Fruit fly (Drosophila melanogaster) whole organism, prepupa: ENCODE measurements around the gene CG31550.

ENCODE experiments used
- Blimp-1 ChIP-seq: fragments of 200-800 bp; sonication (Bioruptor generic); optimal IDR thresholded peaks from 3 replicates; lab custom pipeline; 2017; ENCODE audit warnings: missing biosample characterization, missing genetic modification characterization, mild to moderate bottlenecking, moderate library complexity, missing genetic modification reagents
- CG10631 ChIP-seq: fragments of 200-800 bp; sonication (Bioruptor generic); optimal IDR thresholded peaks from 2 replicates; lab custom pipeline; 2016; ENCODE audit warnings: missing biosample characterization, missing genetic modification characterization
- CG10669 ChIP-seq: fragments of 200-800 bp; sonication (Bioruptor generic); optimal IDR thresholded peaks from 3 replicates; lab custom pipeline; 2018; ENCODE audit warnings: missing biosample characterization, mild to moderate bottlenecking, missing genetic modification characterization, moderate library complexity
- CG11294 ChIP-seq: fragments of 200-800 bp; sonication (Bioruptor generic); IDR thresholded peaks from 2 replicates; pipeline ENCODE4 v1.3.6; 2022; ENCODE audit warnings: missing biosample characterization, missing genetic modification characterization
- CG11762 ChIP-seq: fragments of 200-800 bp; sonication (Bioruptor generic); optimal IDR thresholded peaks from 3 replicates; lab custom pipeline; 2016; ENCODE audit warnings: missing biosample characterization, missing genetic modification characterization; ENCODE audit not compliant: insufficient read depth
- CG11902 ChIP-seq: fragments of 200-800 bp; sonication (Bioruptor generic); optimal IDR thresholded peaks from 3 replicates; lab custom pipeline; 2016; ENCODE audit warnings: missing biosample characterization, missing genetic modification characterization
- CG15336 ChIP-seq: fragments of 200-800 bp; sonication (Bioruptor generic); IDR thresholded peaks from 2 replicates; pipeline ENCODE4 v1.3.6; 2022; ENCODE audit warnings: missing biosample characterization, missing genetic modification characterization
- CG1621 ChIP-seq: fragments of 200-800 bp; sonication (Bioruptor generic); optimal IDR thresholded peaks from 3 replicates; lab custom pipeline; 2018; ENCODE audit warnings: missing biosample characterization, mild to moderate bottlenecking, missing genetic modification characterization
- CG16779 ChIP-seq: fragments of 200-800 bp; sonication (Bioruptor generic); optimal IDR thresholded peaks from 3 replicates; lab custom pipeline; 2017; ENCODE audit warnings: missing biosample characterization, mild to moderate bottlenecking, missing genetic modification characterization
- CG32006 ChIP-seq: fragments of 200-800 bp; sonication (Bioruptor generic); optimal IDR thresholded peaks from 3 replicates; lab custom pipeline; 2017; ENCODE audit warnings: missing biosample characterization, mild to moderate bottlenecking, missing genetic modification characterization
- CG3919 ChIP-seq: fragments of 200-800 bp; sonication (Bioruptor generic); optimal IDR thresholded peaks from 3 replicates; lab custom pipeline; 2016; ENCODE audit warnings: missing biosample characterization, missing genetic modification characterization
- CG4318 ChIP-seq: fragments of 200-800 bp; sonication (Bioruptor generic); optimal IDR thresholded peaks from 3 replicates; lab custom pipeline; 2017; ENCODE audit warnings: missing biosample characterization, mild to moderate bottlenecking, missing genetic modification characterization
- CG6163 ChIP-seq: fragments of 200-800 bp; sonication (Bioruptor generic); IDR thresholded peaks from 3 replicates; pipeline ENCODE4 v1.3.6; 2022; ENCODE audit warnings: missing biosample characterization, missing genetic modification characterization
- CG6276 ChIP-seq: fragments of 200-800 bp; sonication (Bioruptor generic); optimal IDR thresholded peaks from 2 replicates; lab custom pipeline; 2017; ENCODE audit warnings: missing biosample characterization, mild to moderate bottlenecking, missing genetic modification characterization
- CG6792 ChIP-seq: fragments of 200-800 bp; sonication (Bioruptor generic); optimal IDR thresholded peaks from 3 replicates; lab custom pipeline; 2016; ENCODE audit warnings: missing biosample characterization, missing genetic modification characterization
- CG6854 ChIP-seq: fragments of 200-800 bp; sonication (Bioruptor generic); optimal IDR thresholded peaks from 2 replicates; lab custom pipeline; 2017; ENCODE audit warnings: missing biosample characterization, mild to moderate bottlenecking, missing genetic modification characterization
- CG7368 ChIP-seq: fragments of 200-800 bp; sonication (Bioruptor generic); optimal IDR thresholded peaks from 3 replicates; lab custom pipeline; 2016; ENCODE audit warnings: missing biosample characterization, missing genetic modification characterization
- CG8119 ChIP-seq: fragments of 200-800 bp; sonication (Bioruptor generic); IDR thresholded peaks from 3 replicates; pipeline ENCODE4 v1.3.6; 2022; ENCODE audit warnings: missing biosample characterization, missing genetic modification characterization
- CG8319 ChIP-seq: fragments of 200-800 bp; sonication (Bioruptor generic); optimal IDR thresholded peaks from 3 replicates; lab custom pipeline; 2016; ENCODE audit warnings: missing biosample characterization, missing genetic modification characterization
- CG8632 ChIP-seq: fragments of 200-800 bp; sonication (Bioruptor generic); optimal IDR thresholded peaks from 3 replicates; lab custom pipeline; 2016; ENCODE audit warnings: missing biosample characterization, missing genetic modification characterization
- CG9139 ChIP-seq: fragments of 200-800 bp; sonication (Bioruptor generic); optimal IDR thresholded peaks from 3 replicates; lab custom pipeline; 2017; ENCODE audit warnings: missing biosample characterization, mild to moderate bottlenecking, missing genetic modification characterization
- Eip78C ChIP-seq: fragments of 200-800 bp; sonication (Bioruptor generic); peaks from one replicate; lab custom pipeline; 2016; ENCODE audit warnings: missing biosample characterization, missing genetic modification characterization
- Eip93F ChIP-seq: fragments of 200-800 bp; sonication (Bioruptor generic); optimal IDR thresholded peaks from 2 replicates; lab custom pipeline; 2016; ENCODE audit warnings: missing biosample characterization, mild to moderate bottlenecking, missing genetic modification characterization
- Ets21C ChIP-seq: fragments of 200-800 bp; sonication (Bioruptor generic); optimal IDR thresholded peaks from 3 replicates; lab custom pipeline; 2016; ENCODE audit warnings: missing biosample characterization, missing genetic modification characterization
- Ets96B ChIP-seq: fragments of 200-800 bp; optimal IDR thresholded peaks from 2 replicates; lab custom pipeline; 2019; ENCODE audit warnings: missing biosample characterization, mild to moderate bottlenecking, missing genetic modification characterization, moderate library complexity
- Gug ChIP-seq: fragments of 200-800 bp; sonication (Bioruptor generic); IDR thresholded peaks from 2 replicates; pipeline ENCODE4 v1.3.6; 2022; ENCODE audit warnings: missing biosample characterization, missing genetic modification characterization
- Hr38 ChIP-seq: sonication (Bioruptor generic); optimal IDR thresholded peaks from 2 replicates; lab custom pipeline; 2016; ENCODE audit warnings: missing biosample characterization, missing genetic modification characterization
- Hr39 ChIP-seq: fragments of 200-800 bp; sonication (Bioruptor generic); optimal IDR thresholded peaks from 2 replicates; lab custom pipeline; 2016; ENCODE audit warnings: missing biosample characterization, missing genetic modification characterization
- Hr4 ChIP-seq: fragments of 200-800 bp; sonication (Bioruptor generic); optimal IDR thresholded peaks from 3 replicates; lab custom pipeline; 2016; ENCODE audit warnings: missing biosample characterization, missing genetic modification characterization
- Met ChIP-seq: fragments of 200-800 bp; sonication (Bioruptor generic); optimal IDR thresholded peaks from 3 replicates; lab custom pipeline; 2016; ENCODE audit warnings: missing biosample characterization, missing genetic modification characterization
- OdsH ChIP-seq: fragments of 200-800 bp; sonication (Bioruptor generic); optimal IDR thresholded peaks from 3 replicates; lab custom pipeline; 2016; ENCODE audit warnings: missing biosample characterization, missing genetic modification characterization
- Smox ChIP-seq: fragments of 200-800 bp; sonication (Bioruptor generic); optimal IDR thresholded peaks from 3 replicates; lab custom pipeline; 2016; ENCODE audit warnings: missing biosample characterization, missing genetic modification characterization
- Sox102F ChIP-seq: fragments of 200-800 bp; sonication (Bioruptor generic); optimal IDR thresholded peaks from 2 replicates; lab custom pipeline; 2016; ENCODE audit warnings: missing biosample characterization, mild to moderate bottlenecking, missing genetic modification characterization
- Sox14 ChIP-seq: fragments of 200-800 bp; sonication (Bioruptor generic); optimal IDR thresholded peaks from 3 replicates; lab custom pipeline; 2016; ENCODE audit warnings: missing biosample characterization, missing genetic modification characterization
- Sox15 ChIP-seq: fragments of 200-800 bp; sonication (Bioruptor generic); optimal IDR thresholded peaks from 3 replicates; lab custom pipeline; 2016; ENCODE audit warnings: missing biosample characterization, missing genetic modification characterization
- achi ChIP-seq: fragments of 200-800 bp; sonication (Bioruptor generic); optimal IDR thresholded peaks from 3 replicates; lab custom pipeline; 2016; ENCODE audit warnings: missing biosample characterization, missing genetic modification characterization
- cyc ChIP-seq: fragments of 200-800 bp; sonication (Bioruptor generic); optimal IDR thresholded peaks from 3 replicates; lab custom pipeline; 2016; ENCODE audit warnings: missing biosample characterization, missing genetic modification characterization
- dac ChIP-seq: fragments of 200-800 bp; sonication (Bioruptor generic); optimal IDR thresholded peaks from 2 replicates; lab custom pipeline; 2017; ENCODE audit warnings: missing biosample characterization, mild to moderate bottlenecking, missing genetic modification characterization
- dsx ChIP-seq: fragments of 200-800 bp; optimal IDR thresholded peaks from 3 replicates; lab custom pipeline; 2019; ENCODE audit warnings: missing biosample characterization, mild to moderate bottlenecking, missing genetic modification characterization, moderate library complexity; ENCODE audit not compliant: poor library complexity, severe bottlenecking
- eg ChIP-seq: fragments of 200-800 bp; sonication (Bioruptor generic); IDR thresholded peaks from 3 replicates; pipeline ENCODE4 v1.3.6; 2022; ENCODE audit warnings: missing biosample characterization, missing genetic modification characterization
- esn ChIP-seq: fragments of 200-800 bp; sonication (Bioruptor generic); optimal IDR thresholded peaks from 2 replicates; lab custom pipeline; 2016; ENCODE audit warnings: missing biosample characterization, mild to moderate bottlenecking, missing genetic modification characterization, moderate library complexity
- fd59A ChIP-seq: fragments of 200-800 bp; sonication (Bioruptor generic); optimal IDR thresholded peaks from 2 replicates; lab custom pipeline; 2017; ENCODE audit warnings: missing biosample characterization, mild to moderate bottlenecking, missing genetic modification characterization, missing genetic modification reagents
- fd85E ChIP-seq: fragments of 200-800 bp; sonication (Bioruptor generic); optimal IDR thresholded peaks from 3 replicates; lab custom pipeline; 2016; ENCODE audit warnings: missing biosample characterization, missing genetic modification characterization
- fkh ChIP-seq: fragments of 200-800 bp; sonication (Bioruptor generic); optimal IDR thresholded peaks from 3 replicates; lab custom pipeline; 2017; ENCODE audit warnings: missing biosample characterization, mild to moderate bottlenecking, missing genetic modification characterization, moderate library complexity
- lz ChIP-seq: fragments of 200-800 bp; sonication (Bioruptor generic); optimal IDR thresholded peaks from 3 replicates; lab custom pipeline; 2016; ENCODE audit warnings: missing biosample characterization, missing genetic modification characterization
- net ChIP-seq: fragments of 200-800 bp; sonication (Bioruptor generic); optimal IDR thresholded peaks from 3 replicates; lab custom pipeline; 2016; ENCODE audit warnings: missing biosample characterization, missing genetic modification characterization
- pdm3 ChIP-seq: fragments of 200-800 bp; sonication (Bioruptor generic); optimal IDR thresholded peaks from 3 replicates; lab custom pipeline; 2016; ENCODE audit warnings: missing biosample characterization, missing genetic modification characterization
- salr ChIP-seq, 2 experiments: fragments of 200-800 bp; sonication (Bioruptor generic); optimal IDR thresholded peaks; 3 replicates each; lab custom pipeline; 2016 to 2018; ENCODE audit warnings: missing biosample characterization in 2 of 2, missing genetic modification characterization in 2 of 2, mild to moderate bottlenecking in 1 of 2
- spab ChIP-seq: fragments of 200-800 bp; sonication (Bioruptor generic); optimal IDR thresholded peaks from 2 replicates; lab custom pipeline; 2017; ENCODE audit warnings: missing biosample characterization, mild to moderate bottlenecking, missing genetic modification characterization, missing genetic modification reagents
- ss ChIP-seq, 2 experiments: fragments of 200-800 bp; sonication (Bioruptor generic); optimal IDR thresholded peaks; 2 replicates in 1 of 2; 3 replicates in 1 of 2; lab custom pipeline; 2017 to 2018; ENCODE audit warnings: mild to moderate bottlenecking in 2 of 2, missing biosample characterization in 2 of 2, missing genetic modification characterization in 2 of 2, moderate library complexity in 1 of 2
- topi ChIP-seq: fragments of 200-800 bp; sonication (Bioruptor generic); optimal IDR thresholded peaks from 3 replicates; lab custom pipeline; 2016; ENCODE audit warnings: missing biosample characterization, missing genetic modification characterization
- vri ChIP-seq: fragments of 200-800 bp; sonication (Bioruptor generic); optimal IDR thresholded peaks from 3 replicates; lab custom pipeline; 2016; ENCODE audit warnings: missing biosample characterization, mild to moderate bottlenecking, missing genetic modification characterization

Gene CG31550

DNA sequence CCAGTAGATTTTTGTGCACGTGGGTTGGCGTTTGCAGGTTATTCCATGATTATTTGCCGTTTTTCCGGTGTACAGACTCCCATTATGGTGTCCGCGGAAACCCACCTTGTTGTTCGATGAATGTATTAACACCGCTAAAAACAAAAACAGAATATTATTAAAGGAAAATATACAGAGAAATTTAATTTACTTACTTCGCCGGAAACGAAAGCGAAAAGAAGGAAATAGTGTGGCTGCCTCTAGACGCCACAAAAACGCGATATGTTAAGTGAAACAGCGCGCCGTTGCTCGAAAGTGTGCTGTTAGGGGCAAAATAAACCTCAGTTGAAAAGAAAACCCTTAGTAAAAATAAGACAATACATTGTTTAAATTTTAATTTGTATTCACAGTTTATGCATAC, 18.5 kb upstream of the CG31550 start, which contains the start of gene RpL35A:
RpL35A (minus strand) TSS at position 227 of the 400 bp plus-strand sequence.
- TF ChIP-seq CG6792 (GFP tag; lab: Kevin White, UChicago), result peak; percentile 55
- peak; percentile 66 to 86 for TF ChIP-seq ss (GFP tag; optimal IDR thresholded peaks at IDR 0.05; lab: Kevin White, UChicago)
- TF ChIP-seq CG3919 (GFP tag; lab: Kevin White, UChicago), result peak; percentile 82
- peak; percentile 85 for TF ChIP-seq net (GFP tag; lab: Kevin White, UChicago)
- TF ChIP-seq dsx (GFP tag; lab: Kevin White, UChicago), result peak; percentile 74
- no peak for TF ChIP-seq CG9139 (GFP tag; lab: Kevin White, UChicago)
- TF ChIP-seq pdm3 (GFP tag; lab: Kevin White, UChicago), result peak; percentile 53
- TF ChIP-seq Met (GFP tag; lab: Kevin White, UChicago), result peak; percentile 80
- peak; percentile 41 for TF ChIP-seq Hr39 (GFP tag; lab: Kevin White, UChicago)
- TF ChIP-seq CG6276 (GFP tag; lab: Kevin White, UChicago), result no peak
- no peak for TF ChIP-seq CG32006 (GFP tag; lab: Kevin White, UChicago)
- TF ChIP-seq Sox102F, result no peak
- peak; percentile 58 for TF ChIP-seq achi
- peak; percentile 39 for TF ChIP-seq CG11762 (GFP tag; lab: Kevin White, UChicago)
- TF ChIP-seq Sox15 (GFP tag; lab: Kevin White, UChicago), result no peak
- peak; percentile 72 for TF ChIP-seq lz (GFP tag; lab: Kevin White, UChicago)
- TF ChIP-seq spab (GFP tag; lab: Kevin White, UChicago), result no peak
- no peak for TF ChIP-seq CG10631
- TF ChIP-seq CG4318 (GFP tag; lab: Kevin White, UChicago), result no peak
- TF ChIP-seq CG15336 (GFP tag; lab: Robert Waterston, UW), result 0 out of 2 replicates have a peak, but pooled peaks have one; percentile 12
- TF ChIP-seq CG8632 (GFP tag; lab: Kevin White, UChicago), result peak; percentile 64
- no peak for TF ChIP-seq CG11902 (GFP tag; lab: Kevin White, UChicago)
- TF ChIP-seq CG16779 (tag; lab: Kevin White, UChicago), result no peak
- peak; percentile 5 for TF ChIP-seq Ets96B
- peak; percentile 52 for TF ChIP-seq Sox14 (GFP tag; lab: Kevin White, UChicago)
- TF ChIP-seq salr (GFP tag; optimal IDR thresholded peaks at IDR 0.05; lab: Kevin White, UChicago), result peak in 1 of 2 experiments; percentile 67
- no peak for TF ChIP-seq Ets21C (GFP tag; lab: Kevin White, UChicago)
- peak; percentile 74 for TF ChIP-seq Blimp-1 (GFP tag; lab: Kevin White, UChicago)
- TF ChIP-seq OdsH (GFP tag; lab: Kevin White, UChicago), result peak; percentile 22
- TF ChIP-seq Eip93F (GFP tag; lab: Kevin White, UChicago), result no peak
- TF ChIP-seq dac (GFP tag; lab: Kevin White, UChicago), result peak; percentile 21
- TF ChIP-seq Gug (GFP tag; lab: Robert Waterston, UW), result no peak
- TF ChIP-seq CG8319 (GFP tag; lab: Kevin White, UChicago), result no peak
- no peak for TF ChIP-seq Hr38 (GFP tag; lab: Kevin White, UChicago)
- TF ChIP-seq eg (GFP tag; lab: Robert Waterston, UW), result peak; percentile 65; the same call in 2 of the 3 replicates
- TF ChIP-seq vri (GFP tag; lab: Kevin White, UChicago), result no peak
- peak; percentile 59 for TF ChIP-seq CG1621
- TF ChIP-seq CG6854 (GFP tag; lab: Kevin White, UChicago), result peak; percentile 93
- peak; percentile 78 for TF ChIP-seq topi (GFP tag; lab: Kevin White, UChicago)
- no peak for TF ChIP-seq CG10669 (GFP tag; lab: Kevin White, UChicago)
- TF ChIP-seq fd85E (GFP tag; lab: Kevin White, UChicago), result no peak
- no peak for TF ChIP-seq Hr4 (GFP tag; lab: Kevin White, UChicago)
- peak; percentile 92 for TF ChIP-seq Eip78C (GFP tag; lab: Kevin White, UChicago)
- peak; percentile 76 for TF ChIP-seq CG6163 (GFP tag; lab: Robert Waterston, UW)
- no peak for TF ChIP-seq fkh (GFP tag; lab: Kevin White, UChicago)
- TF ChIP-seq fd59A (GFP tag; lab: Kevin White, UChicago), result no peak
- peak; percentile 68 for TF ChIP-seq CG7368 (GFP tag; lab: Kevin White, UChicago)
- peak; percentile 77 for TF ChIP-seq esn (GFP tag; lab: Kevin White, UChicago)
- no peak for TF ChIP-seq Smox (GFP tag; lab: Kevin White, UChicago)
- peak; percentile 58 for TF ChIP-seq cyc (GFP tag; lab: Kevin White, UChicago)
- no peak for TF ChIP-seq CG8119 (GFP tag; lab: Robert Waterston, UW)
- no peak for TF ChIP-seq CG11294 (GFP tag; lab: Robert Waterston, UW)
